Worm (Caenorhabditis elegans) whole organism, late embryonic: ENCODE measurements around the gene edg-1.
A peak's percentile ranks its signal among the peaks of the same experiment; 100 is the strongest.

Experiments
- C08G9.2 ChIP-seq: sonication (generic microtip); optimal IDR thresholded peaks from 2 replicates; lab custom pipeline; 2016; ENCODE audit warnings: mild to moderate bottlenecking, missing genetic modification characterization, moderate library complexity, missing compliant biosample characterization
- C38D4.7 ChIP-seq: fragments of 200-800 bp; sonication (Bioruptor generic); optimal IDR thresholded peaks from 2 replicates; lab custom pipeline; 2018; ENCODE audit warnings: mild to moderate bottlenecking, missing genetic modification characterization, moderate library complexity, missing compliant biosample characterization
- F13H6.1 ChIP-seq: sonication (generic microtip); optimal IDR thresholded peaks from 2 replicates; lab custom pipeline; 2016; ENCODE audit warnings: missing genetic modification characterization, missing compliant biosample characterization
- ama-1 ChIP-seq: fragments of 150-350 bp; optimal IDR thresholded peaks from 2 replicates; lab custom pipeline; 2014
- ceh-14 ChIP-seq: sonication (generic microtip); optimal IDR thresholded peaks from 2 replicates; lab custom pipeline; 2016; ENCODE audit warnings: missing genotype, missing genetic modification characterization, missing compliant biosample characterization
- ceh-18 ChIP-seq: sonication (generic microtip); optimal IDR thresholded peaks from 2 replicates; lab custom pipeline; 2016; ENCODE audit warnings: missing genetic modification characterization, missing compliant biosample characterization
- ceh-22 ChIP-seq: sonication (generic microtip); optimal IDR thresholded peaks from 2 replicates; lab custom pipeline; 2017; ENCODE audit warnings: missing biosample characterization, missing genetic modification characterization
- ceh-31 ChIP-seq: sonication (generic microtip); optimal IDR thresholded peaks from 2 replicates; lab custom pipeline; 2016; ENCODE audit warnings: missing genetic modification characterization, missing compliant biosample characterization
- ceh-45 ChIP-seq: fragments of 200-800 bp; sonication (Bioruptor generic); IDR thresholded peaks from 2 replicates; pipeline ENCODE4 v1.3.6; 2022; ENCODE audit warnings: missing genetic modification reagents, missing genetic modification characterization, missing compliant biosample characterization
- ceh-48 ChIP-seq: sonication (generic microtip); optimal IDR thresholded peaks from 2 replicates; lab custom pipeline; 2016; ENCODE audit warnings: missing genetic modification characterization, inconsistent platforms, missing compliant biosample characterization
- ceh-6 ChIP-seq: fragments of 200-800 bp; sonication (Bioruptor generic); optimal IDR thresholded peaks from 2 replicates; lab custom pipeline; 2018; ENCODE audit warnings: mild to moderate bottlenecking, missing genetic modification characterization, missing compliant biosample characterization
- che-1 ChIP-seq: sonication (generic microtip); optimal IDR thresholded peaks from 2 replicates; lab custom pipeline; 2016; ENCODE audit warnings: mild to moderate bottlenecking, missing genetic modification characterization, missing compliant biosample characterization
- dmd-4 ChIP-seq: sonication (generic microtip); optimal IDR thresholded peaks from 2 replicates; lab custom pipeline; 2016; ENCODE audit warnings: borderline replicate concordance, missing genetic modification characterization, missing compliant biosample characterization
- elt-2 ChIP-seq: sonication (generic microtip); optimal IDR thresholded peaks from 2 replicates; lab custom pipeline; 2016; ENCODE audit warnings: missing genetic modification reagents, missing genetic modification characterization, missing compliant biosample characterization
- fax-1 ChIP-seq: sonication (generic microtip); optimal IDR thresholded peaks from 2 replicates; lab custom pipeline; 2016; ENCODE audit warnings: missing genotype, missing genetic modification characterization, missing compliant biosample characterization
- fkh-6 ChIP-seq: sonication (generic microtip); optimal IDR thresholded peaks from 2 replicates; lab custom pipeline; 2016; ENCODE audit warnings: missing genetic modification characterization, missing compliant biosample characterization
- gmeb-2 ChIP-seq: sonication (generic microtip); optimal IDR thresholded peaks from 2 replicates; lab custom pipeline; 2016; ENCODE audit warnings: missing genetic modification characterization, inconsistent platforms, missing compliant biosample characterization
- hlh-30 ChIP-seq: sonication (generic microtip); optimal IDR thresholded peaks from 2 replicates; lab custom pipeline; 2017; ENCODE audit warnings: antibody characterized with exemption, missing genetic modification characterization, missing compliant biosample characterization; ENCODE audit not compliant: insufficient read depth
- hlh-8 ChIP-seq: sonication (generic microtip); optimal IDR thresholded peaks from 2 replicates; lab custom pipeline; 2016; ENCODE audit warnings: missing genotype, missing genetic modification characterization, missing compliant biosample characterization
- lim-6 ChIP-seq: sonication (generic microtip); optimal IDR thresholded peaks from 2 replicates; lab custom pipeline; 2016; ENCODE audit warnings: missing genetic modification characterization, missing compliant biosample characterization
- nfya-1 ChIP-seq: sonication (generic microtip); optimal IDR thresholded peaks from 2 replicates; lab custom pipeline; 2017; ENCODE audit warnings: missing genetic modification characterization, mild to moderate bottlenecking, missing compliant biosample characterization, antibody characterized with exemption, moderate library complexity
- nhr-11 ChIP-seq: fragments of 150-350 bp; optimal IDR thresholded peaks from 2 replicates; lab custom pipeline; 2014; ENCODE audit warnings: missing biosample characterization, missing genetic modification characterization
- nhr-232 ChIP-seq: sonication (generic microtip); optimal IDR thresholded peaks from 2 replicates; lab custom pipeline; 2016; ENCODE audit warnings: missing genetic modification characterization, missing compliant biosample characterization
- pat-9 ChIP-seq: fragments of 200-800 bp; sonication (Bioruptor generic); optimal IDR thresholded peaks from 2 replicates; lab custom pipeline; 2018; ENCODE audit warnings: mild to moderate bottlenecking, missing genetic modification characterization, moderate library complexity, missing compliant biosample characterization
- pax-1 ChIP-seq: fragments of 150-350 bp; optimal IDR thresholded peaks from 2 replicates; lab custom pipeline; 2014; ENCODE audit warnings: missing biosample characterization, missing genetic modification characterization
- pha-2 ChIP-seq: sonication (generic microtip); optimal IDR thresholded peaks from 2 replicates; lab custom pipeline; 2017; ENCODE audit warnings: mild to moderate bottlenecking, missing genetic modification characterization, missing compliant biosample characterization
- pha-4 ChIP-seq: fragments of 150-350 bp; optimal IDR thresholded peaks from 2 replicates; lab custom pipeline; 2018; ENCODE audit warnings: missing biosample characterization, missing genetic modification reagents, missing genetic modification characterization
- rnt-1 ChIP-seq: sonication (generic microtip); optimal IDR thresholded peaks from 2 replicates; lab custom pipeline; 2016; ENCODE audit warnings: missing genetic modification characterization, missing compliant biosample characterization
- sox-2 ChIP-seq: fragments of 200-800 bp; sonication (Bioruptor generic); IDR thresholded peaks from 2 replicates; pipeline ENCODE4 v1.3.6; 2022; ENCODE audit warnings: missing genetic modification reagents, missing genetic modification characterization, missing compliant biosample characterization
- syd-9 ChIP-seq: sonication (generic microtip); optimal IDR thresholded peaks from 2 replicates; lab custom pipeline; 2016; ENCODE audit warnings: mild to moderate bottlenecking, missing genetic modification characterization, moderate library complexity, missing compliant biosample characterization
- tbx-2 ChIP-seq: sonication (generic microtip); optimal IDR thresholded peaks from 2 replicates; lab custom pipeline; 2016; ENCODE audit warnings: missing genetic modification characterization, missing compliant biosample characterization
- tbx-7 ChIP-seq: sonication (generic microtip); optimal IDR thresholded peaks from 2 replicates; lab custom pipeline; 2016; ENCODE audit warnings: missing genotype, missing genetic modification characterization, missing compliant biosample characterization
- unc-3 ChIP-seq, 2 experiments: fragments of 200-800 bp in 1 of 2; sonication (Bioruptor generic) in 1 of 2; sonication (generic microtip) in 1 of 2; conservative IDR thresholded peaks in 1 of 2; optimal IDR thresholded peaks in 1 of 2; 2 replicates each; pipeline versions ENCODE4 v1.3.6 to Lab custom; 2016 to 2022; ENCODE audit warnings: missing compliant biosample characterization in 2 of 2, missing genetic modification characterization in 2 of 2, missing genetic modification reagents in 1 of 2
- unc-42 ChIP-seq: sonication (generic microtip); optimal IDR thresholded peaks from 2 replicates; lab custom pipeline; 2016; ENCODE audit warnings: missing genotype, missing genetic modification characterization, missing compliant biosample characterization
- unc-55 ChIP-seq: sonication (generic microtip); optimal IDR thresholded peaks from 2 replicates; lab custom pipeline; 2017; ENCODE audit warnings: missing biosample characterization, missing genetic modification reagents, missing genetic modification characterization
- ztf-16 ChIP-seq: sonication (generic microtip); optimal IDR thresholded peaks from 2 replicates; lab custom pipeline; 2017; ENCODE audit warnings: missing genetic modification characterization, missing compliant biosample characterization

edg-1 gene

DNA sequence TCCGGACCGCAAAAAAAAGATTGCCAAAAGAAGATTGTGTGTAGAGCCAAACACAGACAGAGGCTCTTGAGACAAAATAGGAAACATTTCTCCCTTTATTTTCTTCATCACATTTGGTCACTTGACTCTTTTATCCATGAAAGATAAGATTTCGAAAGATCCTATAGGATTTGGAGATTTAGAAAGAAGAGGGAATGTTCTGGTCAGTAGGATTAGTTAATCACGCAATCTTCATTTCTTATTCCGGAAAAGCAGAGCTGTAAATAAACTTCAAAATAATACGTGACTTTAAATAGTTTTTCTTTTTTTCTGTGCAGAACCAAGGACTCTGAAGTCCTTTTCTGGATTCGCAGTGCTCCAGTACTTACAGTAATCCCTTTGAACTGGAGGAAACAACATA lies 26.7 kb downstream of the edg-1 start:
- no peak for TF ChIP-seq ceh-6 (GFP tag; lab: Kevin White, UChicago)

- TF ChIP-seq elt-2 (tag; lab: Kevin White, UChicago) (no peak), tbx-7 (tag; lab: Kevin White, UChicago) (no peak), pat-9 (tag; lab: Kevin White, UChicago) (no peak), ztf-16 (no peak), ceh-45 (GFP tag; lab: Robert Waterston, UW) (no peak), che-1 (no peak), pax-1 (tag; lab: Kevin White, UChicago) (no peak), hlh-8 (tag; lab: Kevin White, UChicago) (no peak)
These were observed 28.2 kb downstream of the edg-1 start for ce11 chrIV:11348822-11349221.

ce11 chrIV:11349747-11350146 lies 29.1 kb downstream of the edg-1 start:
- TF ChIP-seq ceh-48 (no peak), gmeb-2 (no peak), ceh-22 (tag; lab: Kevin White, UChicago) (no peak), nhr-232 (tag; lab: Kevin White, UChicago) (no peak), unc-42 (tag; lab: Kevin White, UChicago) (peak; percentile 14), ceh-14 (tag; lab: Kevin White, UChicago) (peak; percentile 22)

DNA sequence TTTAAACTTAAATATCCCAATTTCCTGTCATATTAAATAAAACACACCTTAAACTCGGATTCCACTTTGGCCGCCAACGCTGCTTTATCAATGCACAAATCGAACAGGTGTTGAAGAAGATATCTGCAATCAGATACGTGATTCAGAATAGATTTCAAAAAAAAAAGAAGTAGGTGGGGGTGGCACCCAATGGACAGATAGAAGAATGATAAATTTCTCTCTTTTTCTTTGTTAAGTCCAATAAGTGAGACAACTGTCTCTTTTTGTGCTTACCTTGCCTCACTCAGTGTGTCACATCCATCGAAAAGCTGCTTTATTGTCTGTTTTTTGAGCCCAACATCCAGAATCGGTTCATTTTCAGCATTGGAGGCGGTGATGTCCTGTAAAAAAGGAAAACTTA lies 30.2 kb downstream of the edg-1 start:
- TF ChIP-seq ceh-18 (tag; lab: Kevin White, UChicago) (peak; percentile 52), nhr-11 (tag; lab: Kevin White, UChicago) (no peak), fkh-6 (tag; lab: Kevin White, UChicago) (no peak)

ce11 chrIV:11351563-11351962 lies 31.0 kb downstream of the edg-1 start:
- TF ChIP-seq nfya-1 (tag; lab: Kevin White, UChicago) (no peak), sox-2 (GFP tag; lab: Robert Waterston, UW) (no peak)

- TF ChIP-seq pha-4 (tag; lab: Kevin White, UChicago): no peak
- TF ChIP-seq ceh-31 (tag; lab: Kevin White, UChicago): no peak
- TF ChIP-seq syd-9: no peak
- TF ChIP-seq tbx-2 (tag; lab: Kevin White, UChicago): no peak
These were observed 32.2 kb downstream of the edg-1 start for ce11 chrIV:11352768-11353167.

DNA sequence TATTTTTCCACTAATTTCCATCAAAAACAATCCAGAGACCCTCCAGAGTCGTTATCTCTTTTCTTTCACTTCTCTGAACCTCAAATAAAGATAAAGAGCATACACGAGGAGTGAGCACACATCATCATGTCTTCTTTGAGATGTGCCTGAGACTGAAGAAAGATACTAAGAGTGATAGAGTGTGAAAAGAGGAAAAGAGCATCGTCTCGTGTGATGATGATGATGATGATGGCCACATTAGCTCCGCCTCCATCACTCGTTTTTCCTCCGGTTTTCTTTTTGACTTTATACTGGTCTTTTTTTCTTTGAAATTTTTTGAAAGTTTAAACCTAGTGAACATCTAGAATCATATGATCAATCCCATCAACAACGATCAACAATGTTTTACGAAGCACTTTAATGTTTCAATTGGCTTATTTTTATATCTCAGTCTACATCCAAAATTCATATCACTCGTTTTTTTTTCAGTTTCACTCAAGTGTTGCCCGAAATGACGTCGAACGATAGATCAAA lies 33.4 kb downstream of the edg-1 start, which contains the start of gene T01G1.2:
Gene T01G1.2, plus strand, starts transcription at position 463 of the 513 bp plus-strand sequence.
- TF ChIP-seq ama-1 (lab: Kevin White, UChicago) (no peak), unc-3 (GFP tag; conservative IDR thresholded peaks at IDR 0.05; lab: Robert Waterston, UW) (no peak), unc-3 (tag; optimal IDR thresholded peaks at IDR 0.05; lab: Kevin White, UChicago) (no peak), fax-1 (tag; lab: Kevin White, UChicago) (no peak), hlh-30 (no peak), ceh-18 (tag; lab: Kevin White, UChicago) (peak; percentile 36), C08G9.2 (tag; lab: Kevin White, UChicago) (no peak), F13H6.1 (tag; lab: Kevin White, UChicago) (no peak), lim-6 (no peak), dmd-4 (tag; lab: Kevin White, UChicago) (no peak), C38D4.7 (GFP tag; lab: Kevin White, UChicago) (no peak), unc-55 (GFP tag; lab: Kevin White, UChicago) (peak; percentile 67), pha-4 (tag; lab: Kevin White, UChicago) (no peak), che-1 (no peak), pha-2 (no peak), rnt-1 (no peak), sox-2 (GFP tag; lab: Robert Waterston, UW) (no peak)
